Fruit fly (Drosophila melanogaster) whole organism, pupa: ENCODE measurements around the gene CG14820.

Experiments
- CG10348 ChIP-seq: fragments of 200-800 bp; sonication (Bioruptor generic); IDR thresholded peaks from 2 replicates; pipeline ENCODE4 v1.3.6; 2022; ENCODE audit warnings: missing biosample characterization, missing genetic modification characterization
- CG12605 ChIP-seq: fragments of 200-800 bp; sonication (Bioruptor generic); IDR thresholded peaks from 2 replicates; pipeline ENCODE4 v1.3.6; 2022; ENCODE audit warnings: missing biosample characterization, missing genetic modification characterization
- CG13204 ChIP-seq: fragments of 200-800 bp; sonication (Bioruptor generic); optimal IDR thresholded peaks from 2 replicates; lab custom pipeline; 2018; ENCODE audit warnings: missing biosample characterization, mild to moderate bottlenecking, missing genetic modification characterization, moderate library complexity
- CG14655 ChIP-seq: fragments of 200-800 bp; sonication (Bioruptor generic); optimal IDR thresholded peaks from 3 replicates; lab custom pipeline; 2017; ENCODE audit warnings: mild to moderate bottlenecking, missing biosample characterization, missing genetic modification reagents, missing genetic modification characterization
- CG15710 ChIP-seq: fragments of 200-800 bp; sonication (Bioruptor generic); optimal IDR thresholded peaks from 2 replicates; lab custom pipeline; 2018; ENCODE audit warnings: missing biosample characterization, mild to moderate bottlenecking, missing genetic modification characterization, moderate library complexity
- CG17806 ChIP-seq: fragments of 200-800 bp; sonication (Bioruptor generic); optimal IDR thresholded peaks from 2 replicates; lab custom pipeline; 2018; ENCODE audit warnings: missing biosample characterization, mild to moderate bottlenecking, missing genetic modification characterization, moderate library complexity
- CG32121 ChIP-seq: fragments of 200-800 bp; sonication (Bioruptor generic); IDR thresholded peaks from 2 replicates; pipeline ENCODE4 v1.3.6; 2022; ENCODE audit warnings: missing biosample characterization, missing genetic modification characterization
- CG34367 ChIP-seq: fragments of 200-800 bp; sonication (Bioruptor generic); optimal IDR thresholded peaks from 2 replicates; lab custom pipeline; 2018; ENCODE audit warnings: missing biosample characterization, mild to moderate bottlenecking, missing genetic modification characterization
- CG4496 ChIP-seq: fragments of 200-800 bp; sonication (Bioruptor generic); IDR thresholded peaks from 3 replicates; pipeline ENCODE4 v1.3.6; 2022; ENCODE audit warnings: missing biosample characterization, missing genetic modification characterization
- CG8159 ChIP-seq: fragments of 200-800 bp; sonication (Bioruptor generic); optimal IDR thresholded peaks from 3 replicates; lab custom pipeline; 2018; ENCODE audit warnings: missing biosample characterization, mild to moderate bottlenecking, missing genetic modification characterization, moderate library complexity
- CG8301 ChIP-seq: fragments of 200-800 bp; sonication (Bioruptor generic); optimal IDR thresholded peaks from 2 replicates; lab custom pipeline; 2018; ENCODE audit warnings: missing biosample characterization, mild to moderate bottlenecking, missing genetic modification characterization
- CG9948 ChIP-seq: fragments of 200-800 bp; sonication (Bioruptor generic); optimal IDR thresholded peaks from 2 replicates; lab custom pipeline; 2018; ENCODE audit warnings: missing biosample characterization, mild to moderate bottlenecking, missing genetic modification characterization, moderate library complexity
- D1 ChIP-seq: fragments of 200-800 bp; sonication (Bioruptor generic); optimal IDR thresholded peaks from 2 replicates; lab custom pipeline; 2018; ENCODE audit warnings: missing biosample characterization, mild to moderate bottlenecking, missing genetic modification characterization, moderate library complexity
- EcR ChIP-seq: fragments of 200-800 bp; sonication (Bioruptor generic); optimal IDR thresholded peaks from 3 replicates; lab custom pipeline; 2019; ENCODE audit warnings: missing biosample characterization, missing genetic modification characterization, mild to moderate bottlenecking, moderate library complexity, missing genetic modification reagents
- Ets98B ChIP-seq: fragments of 200-800 bp; sonication (Bioruptor generic); IDR thresholded peaks from 2 replicates; pipeline ENCODE4 v1.3.6; 2022; ENCODE audit warnings: missing biosample characterization, missing genetic modification characterization
- Pif1A ChIP-seq: fragments of 200-800 bp; sonication (Bioruptor generic); optimal IDR thresholded peaks from 3 replicates; lab custom pipeline; 2016; ENCODE audit warnings: missing biosample characterization, missing genetic modification characterization
- Pif1B ChIP-seq: fragments of 200-800 bp; sonication (Bioruptor generic); optimal IDR thresholded peaks from 3 replicates; lab custom pipeline; 2016; ENCODE audit warnings: missing biosample characterization, missing genetic modification characterization
- Snoo ChIP-seq: fragments of 200-800 bp; sonication (Bioruptor generic); optimal IDR thresholded peaks from 3 replicates; lab custom pipeline; 2017; ENCODE audit warnings: missing biosample characterization, mild to moderate bottlenecking, missing genetic modification characterization, inconsistent platforms
- fd96Ca ChIP-seq: fragments of 200-800 bp; sonication (Bioruptor generic); IDR thresholded peaks from 3 replicates; pipeline ENCODE4 v1.3.6; 2022; ENCODE audit warnings: missing biosample characterization, missing genetic modification characterization
- gl ChIP-seq: fragments of 200-800 bp; sonication (Bioruptor generic); optimal IDR thresholded peaks from 2 replicates; lab custom pipeline; 2018; ENCODE audit warnings: missing biosample characterization, mild to moderate bottlenecking, missing genetic modification characterization
- rn ChIP-seq: fragments of 200-800 bp; sonication (Bioruptor generic); IDR thresholded peaks from 2 replicates; pipeline ENCODE4 v1.3.6; 2022; ENCODE audit warnings: missing biosample characterization, missing genetic modification characterization

CG14820 gene

dm6 chr3L:6963175-6963574 is 30.4 kb downstream of the CG14820 start:
- TF ChIP-seq CG10348 (GFP tag; lab: Robert Waterston, UW) (no peak), D1 (tag; lab: Kevin White, UChicago) (no peak), CG32121 (no peak), CG17806 (tag; lab: Kevin White, UChicago) (no peak), CG15710 (tag; lab: Kevin White, UChicago) (no peak), Ets98B (GFP tag; lab: Robert Waterston, UW) (no peak), Snoo (tag; lab: Kevin White, UChicago) (no peak), Pif1B (GFP tag; lab: Kevin White, UChicago) (no peak), CG9948 (no peak), gl (no peak), CG8301 (tag; lab: Kevin White, UChicago) (no peak), CG13204 (no peak), EcR (GFP tag; lab: Kevin White, UChicago) (no peak), CG34367 (tag; lab: Kevin White, UChicago) (no peak), CG4496 (no peak; the same call in 2 of the 3 replicates), fd96Ca (GFP tag; lab: Robert Waterston, UW) (no peak)
- TF ChIP-seq, all 21 proteins: peak for 0

dm6 chr3L:6963792-6964487 is 31.2 kb downstream of the CG14820 start:
- TF ChIP-seq CG8301 (tag; lab: Kevin White, UChicago) (peak; percentile 87), Pif1A (peak; percentile 82), CG17806 (tag; lab: Kevin White, UChicago) (peak; percentile 80), CG14655 (GFP tag; lab: Kevin White, UChicago) (peak; percentile 87), Ets98B (GFP tag; lab: Robert Waterston, UW) (peak; percentile 77), CG32121 (peak; percentile 55; the same call in 1 of the 2 replicates), Snoo (tag; lab: Kevin White, UChicago) (peak; percentile 45), D1 (tag; lab: Kevin White, UChicago) (no peak), CG34367 (tag; lab: Kevin White, UChicago) (peak; percentile 82), CG8159 (tag; lab: Kevin White, UChicago) (peak; percentile 84), fd96Ca (GFP tag; lab: Robert Waterston, UW) (no peak), gl (peak; percentile 66), CG13204 (peak; percentile 66), rn (GFP tag; lab: Robert Waterston, UW) (no peak), CG15710 (tag; lab: Kevin White, UChicago) (peak; percentile 84), Pif1B (GFP tag; lab: Kevin White, UChicago) (peak; percentile 57), EcR (GFP tag; lab: Kevin White, UChicago) (peak; percentile 95), CG9948 (peak; percentile 92), CG10348 (GFP tag; lab: Robert Waterston, UW) (no peak), CG12605 (GFP tag; lab: Robert Waterston, UW) (peak; percentile 63; the same call in 1 of the 2 replicates), CG4496 (peak; percentile 71)

- TF ChIP-seq CG12605 (GFP tag; lab: Robert Waterston, UW) (peak; percentile 76), D1 (tag; lab: Kevin White, UChicago) (no peak), Pif1B (GFP tag; lab: Kevin White, UChicago) (peak; percentile 56), CG15710 (tag; lab: Kevin White, UChicago) (peak; percentile 39), CG34367 (tag; lab: Kevin White, UChicago) (no peak), CG8159 (tag; lab: Kevin White, UChicago) (peak; percentile 49), CG14655 (GFP tag; lab: Kevin White, UChicago) (no peak), Ets98B (GFP tag; lab: Robert Waterston, UW) (peak; percentile 64), gl (peak; percentile 38), fd96Ca (GFP tag; lab: Robert Waterston, UW) (peak; percentile 75), CG10348 (GFP tag; lab: Robert Waterston, UW) (no peak), rn (GFP tag; lab: Robert Waterston, UW) (no peak), CG9948 (no peak), CG17806 (tag; lab: Kevin White, UChicago) (peak; percentile 26), CG13204 (no peak), EcR (GFP tag; lab: Kevin White, UChicago) (peak; percentile 33), CG8301 (tag; lab: Kevin White, UChicago) (peak; percentile 28), Snoo (tag; lab: Kevin White, UChicago) (peak; percentile 51), Pif1A (peak; percentile 26), CG4496 (peak; percentile 87), CG32121 (peak; percentile 78)
These were observed 31.9 kb downstream of the CG14820 start, which contains the start of gene sgl for dm6 chr3L:6964488-6965152. Gene sgl, minus strand, starts transcription at chr3L:6964758.

- TF ChIP-seq CG8159 (tag; lab: Kevin White, UChicago) (no peak), CG14655 (GFP tag; lab: Kevin White, UChicago) (no peak), CG13204 (no peak), CG32121 (no peak), Pif1A (no peak), CG10348 (GFP tag; lab: Robert Waterston, UW) (no peak), EcR (GFP tag; lab: Kevin White, UChicago) (no peak), CG8301 (tag; lab: Kevin White, UChicago) (no peak), CG34367 (tag; lab: Kevin White, UChicago) (no peak), CG15710 (tag; lab: Kevin White, UChicago) (no peak), rn (GFP tag; lab: Robert Waterston, UW) (no peak), Pif1B (GFP tag; lab: Kevin White, UChicago) (no peak), Snoo (tag; lab: Kevin White, UChicago) (no peak), fd96Ca (GFP tag; lab: Robert Waterston, UW) (no peak), CG4496 (no peak), gl (no peak)
These were observed 35.1 kb downstream of the CG14820 start, which contains the start of gene CG10064 for dm6 chr3L:6967797-6968196. Gene CG10064, minus strand, starts transcription at chr3L:6967897.
